Fruit fly (Drosophila melanogaster) whole organism, pupa: ENCODE results near the gene firl.

Experiments used
- CG12605 ChIP-seq: fragments of 200-800 bp; sonication (Bioruptor generic); IDR thresholded peaks from 2 replicates; pipeline ENCODE4 v1.3.6; 2022; ENCODE audit warnings: missing biosample characterization, missing genetic modification characterization
- EcR ChIP-seq: fragments of 200-800 bp; sonication (Bioruptor generic); optimal IDR thresholded peaks from 3 replicates; lab custom pipeline; 2019; ENCODE audit warnings: missing biosample characterization, missing genetic modification characterization, mild to moderate bottlenecking, moderate library complexity, missing genetic modification reagents
- Pif1A ChIP-seq: fragments of 200-800 bp; sonication (Bioruptor generic); optimal IDR thresholded peaks from 3 replicates; lab custom pipeline; 2016; ENCODE audit warnings: missing biosample characterization, missing genetic modification characterization

- no peak for TF ChIP-seq EcR (GFP tag; lab: Kevin White, UChicago)
- no peak for TF ChIP-seq Pif1A
- no peak for TF ChIP-seq CG12605 (GFP tag; lab: Robert Waterston, UW)
Observed at dm6 chr2L:12021193-12021592, 45.4 kb downstream of the firl start.
